Fruit fly (Drosophila melanogaster) whole organism, adult: ENCODE results near the gene CG8301.

Source experiments
- CG1620 ChIP-seq: fragments of 200-800 bp; sonication (Bioruptor generic); optimal IDR thresholded peaks from 2 replicates; lab custom pipeline; 2016; ENCODE audit warnings: missing biosample characterization, missing genetic modification characterization
- cnc ChIP-seq, 2 experiments: fragments of >200 bp; optimal IDR thresholded peaks; 2 replicates each; lab custom pipeline; 2017
- kay ChIP-seq: fragments of 200-800 bp; sonication (Bioruptor generic); peaks from one replicate; lab custom pipeline; 2016; ENCODE audit warnings: missing biosample characterization, missing genetic modification characterization, borderline replicate concordance

- TF ChIP-seq kay (GFP tag; lab: Kevin White, UChicago) (no peak), CG1620 (GFP tag; lab: Kevin White, UChicago) (peak; percentile 26), cnc (optimal IDR thresholded peaks at IDR 0.05; lab: Kevin White, UChicago) (no peak)
Measured at dm6 chr3R:9534125-9534496, 47.0 kb upstream of the CG8301 start.
